Worm (Caenorhabditis elegans) whole organism, young adult: ENCODE measurements around the gene C45G9.6.

ENCODE experiments used
- B0035.1 ChIP-seq: sonication (generic microtip); optimal IDR thresholded peaks from 2 replicates; lab custom pipeline; 2016; ENCODE audit warnings: missing genetic modification characterization, mild to moderate bottlenecking, missing compliant biosample characterization, missing genotype, missing genetic modification reagents
- C06A6.2 ChIP-seq: fragments of 200-800 bp; sonication (Bioruptor generic); conservative IDR thresholded peaks from 2 replicates; pipeline ENCODE4 v1.3.6; 2022; ENCODE audit warnings: missing genetic modification characterization, missing compliant biosample characterization
- akir-1 ChIP-seq: fragments of 200-800 bp; sonication (Bioruptor generic); optimal IDR thresholded peaks from 2 replicates; lab custom pipeline; 2018; ENCODE audit warnings: mild to moderate bottlenecking, missing genetic modification characterization, moderate library complexity, missing compliant biosample characterization
- attf-6 ChIP-seq: fragments of 200-800 bp; sonication (Bioruptor generic); IDR thresholded peaks from 2 replicates; pipeline ENCODE4 v1.3.6; 2022; ENCODE audit warnings: missing genetic modification reagents, missing genetic modification characterization, missing compliant biosample characterization
- efl-1 ChIP-seq: fragments of 150-350 bp; optimal IDR thresholded peaks from 2 replicates; lab custom pipeline; 2014; ENCODE audit warnings: missing biosample characterization, missing genetic modification reagents, missing genetic modification characterization
- mcd-1 ChIP-seq: fragments of 200-800 bp; sonication (Bioruptor generic); IDR thresholded peaks from 2 replicates; pipeline ENCODE4 v1.3.6; 2022; ENCODE audit warnings: missing genetic modification reagents, missing genetic modification characterization, missing compliant biosample characterization
- snpc-4 ChIP-seq, 5 experiments: fragments of 150-350 bp in 1 of 5; sonication (generic microtip) in 4 of 5; optimal IDR thresholded peaks; 2 replicates each; lab custom pipeline; 2014 to 2018; ENCODE audit warnings: missing genetic modification characterization in 5 of 5, missing biosample characterization in 3 of 5, antibody characterized with exemption in 2 of 5, mild to moderate bottlenecking in 2 of 5, missing compliant biosample characterization in 2 of 5, missing genotype in 2 of 5, moderate library complexity in 2 of 5, missing genetic modification reagents in 1 of 5
- zfh-2 ChIP-seq: fragments of 200-800 bp; sonication (Bioruptor generic); conservative IDR thresholded peaks from 2 replicates; pipeline ENCODE4 v1.3.6; 2022; ENCODE audit warnings: missing genetic modification reagents, missing genetic modification characterization, missing compliant biosample characterization
- ztf-3 ChIP-seq: fragments of 200-800 bp; sonication (Bioruptor generic); optimal IDR thresholded peaks from 2 replicates; lab custom pipeline; 2018; ENCODE audit warnings: mild to moderate bottlenecking, missing genetic modification characterization, missing compliant biosample characterization

ce11 chrIII:5020924-5021323 is 15.3 kb upstream of the C45G9.6 start, which contains the start of gene mdt-11:
- no peak for TF ChIP-seq efl-1 (GFP tag; lab: Kevin White, UChicago)
- TF ChIP-seq akir-1 (GFP tag; lab: Kevin White, UChicago): no peak
- TF ChIP-seq C06A6.2 (GFP tag; lab: Robert Waterston, UW): no peak
- TF ChIP-seq attf-6: no peak
- no peak for TF ChIP-seq ztf-3 (GFP tag; lab: Kevin White, UChicago)
- no peak for TF ChIP-seq zfh-2 (GFP tag; lab: Robert Waterston, UW)
- no peak for TF ChIP-seq snpc-4 (GFP tag; optimal IDR thresholded peaks at IDR 0.05; lab: Kevin White, UChicago)
- TF ChIP-seq snpc-4 (tag; optimal IDR thresholded peaks at IDR 0.05; lab: Kevin White, UChicago): no peak
- no peak for TF ChIP-seq B0035.1 (tag; lab: Kevin White, UChicago)
- no peak for TF ChIP-seq mcd-1 (GFP tag; lab: Robert Waterston, UW)
